Worm (Caenorhabditis elegans): ENCODE data around the gene C27A7.6.

DNA sequence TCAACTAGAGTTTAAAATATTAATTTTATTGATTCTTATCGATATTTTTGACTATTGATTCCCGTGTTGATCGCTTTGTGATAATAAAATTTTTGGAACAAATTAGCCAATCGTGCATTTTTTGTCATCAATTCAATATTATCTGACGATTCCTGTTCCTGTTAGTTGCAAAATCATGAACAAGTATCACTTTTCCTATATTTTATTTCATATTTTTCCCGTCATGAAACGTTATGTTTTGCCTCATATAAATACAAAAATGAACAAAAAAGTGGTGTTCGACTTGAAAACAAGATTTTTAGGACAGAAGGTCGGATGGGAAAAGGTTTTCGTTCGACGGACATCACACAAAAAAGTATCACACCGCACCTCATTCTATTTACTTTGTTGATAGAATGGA, 9.3 kb downstream of the C27A7.6 start, which contains the start of gene C13C4.6:
- TF ChIP-seq ama-1 (optimal IDR thresholded peaks at IDR 0.05), result no peak
- TF ChIP-seq ama-1 (GFP tag; optimal IDR thresholded peaks at IDR 0.05), result no peak
- no peak for TF ChIP-seq unc-130 (GFP tag; optimal IDR thresholded peaks at IDR 0.05)
- TF ChIP-seq unc-62 (GFP tag; optimal IDR thresholded peaks at IDR 0.05), result no peak
- no peak for TF ChIP-seq ceh-91 (GFP tag; IDR thresholded peaks at IDR 0.05)
- no peak for TF ChIP-seq lin-54 (GFP tag; optimal IDR thresholded peaks at IDR 0.05)
- no peak for TF ChIP-seq C06A6.2 (GFP tag; conservative IDR thresholded peaks at IDR 0.05)
- TF ChIP-seq T26A5.8 (tag; optimal IDR thresholded peaks at IDR 0.05), result no peak
- TF ChIP-seq ztf-3 (GFP tag; optimal IDR thresholded peaks at IDR 0.05), result no peak
